Worm (Caenorhabditis elegans) whole organism, L3 larva: ENCODE results near the gene Y17G9A.3.

ENCODE experiments used
- R02D3.7 ChIP-seq: fragments of 150-350 bp; optimal IDR thresholded peaks from 2 replicates; lab custom pipeline; 2014; ENCODE audit warnings: missing biosample characterization, missing genetic modification characterization
- ZK546.5 ChIP-seq: sonication (generic microtip); optimal IDR thresholded peaks from 2 replicates; lab custom pipeline; 2017; ENCODE audit warnings: missing biosample characterization, missing genetic modification characterization
- aly-2 ChIP-seq: fragments of 150-350 bp; optimal IDR thresholded peaks from 2 replicates; lab custom pipeline; 2014; ENCODE audit warnings: missing biosample characterization, missing genetic modification characterization
- ceh-16 ChIP-seq: sonication (generic microtip); optimal IDR thresholded peaks from 2 replicates; lab custom pipeline; 2017; ENCODE audit warnings: missing biosample characterization, missing genetic modification characterization
- ceh-28 ChIP-seq: fragments of 150-350 bp; optimal IDR thresholded peaks from 2 replicates; lab custom pipeline; 2014; ENCODE audit warnings: missing biosample characterization, missing genetic modification reagents, missing genetic modification characterization
- ceh-82 ChIP-seq: fragments of 150-350 bp; optimal IDR thresholded peaks from 2 replicates; lab custom pipeline; 2014; ENCODE audit warnings: missing biosample characterization, missing genetic modification characterization
- daf-12 ChIP-seq: fragments of 150-350 bp; optimal IDR thresholded peaks from 2 replicates; lab custom pipeline; 2014; ENCODE audit warnings: missing biosample characterization, missing genetic modification reagents, missing genetic modification characterization
- egl-27 ChIP-seq: sonication (generic microtip); optimal IDR thresholded peaks from 4 replicates; lab custom pipeline; 2017; ENCODE audit warnings: missing biosample characterization, missing genetic modification reagents, missing genetic modification characterization
- elt-1 ChIP-seq: fragments of 150-350 bp; optimal IDR thresholded peaks from 2 replicates; lab custom pipeline; 2014; ENCODE audit warnings: missing biosample characterization, missing genetic modification characterization
- elt-2 ChIP-seq: sonication (generic microtip); optimal IDR thresholded peaks from 2 replicates; lab custom pipeline; 2016; ENCODE audit warnings: missing genetic modification reagents, mild to moderate bottlenecking, missing genetic modification characterization, missing compliant biosample characterization
- elt-3 ChIP-seq, 3 experiments: fragments of 150-350 bp in 1 of 3; sonication (generic microtip) in 2 of 3; optimal IDR thresholded peaks; 2 replicates in 2 of 3; 4 replicates in 1 of 3; lab custom pipeline; 2014 to 2017; ENCODE audit warnings: missing biosample characterization in 3 of 3, missing genetic modification characterization in 3 of 3
- eor-1 ChIP-seq, 2 experiments: fragments of 150-350 bp; optimal IDR thresholded peaks; 2 replicates each; lab custom pipeline; 2014 to 2018; ENCODE audit warnings: missing biosample characterization in 2 of 2, missing genetic modification characterization in 2 of 2
- fkh-10 ChIP-seq: sonication (generic microtip); optimal IDR thresholded peaks from 2 replicates; lab custom pipeline; 2017; ENCODE audit warnings: missing biosample characterization, missing genetic modification reagents, missing genetic modification characterization
- fkh-2 ChIP-seq: fragments of 150-350 bp; optimal IDR thresholded peaks from 2 replicates; lab custom pipeline; 2014; ENCODE audit warnings: missing biosample characterization, missing genetic modification reagents, missing genetic modification characterization
- fos-1 ChIP-seq: fragments of 150-350 bp; optimal IDR thresholded peaks from 2 replicates; lab custom pipeline; 2014; ENCODE audit warnings: missing biosample characterization, missing genetic modification characterization
- hmg-11 ChIP-seq: sonication (generic microtip); optimal IDR thresholded peaks from 2 replicates; lab custom pipeline; 2016; ENCODE audit warnings: missing genetic modification characterization, missing compliant biosample characterization
- jun-1 ChIP-seq: fragments of 150-350 bp; optimal IDR thresholded peaks from 2 replicates; lab custom pipeline; 2014; ENCODE audit warnings: missing biosample characterization, missing genetic modification reagents, missing genetic modification characterization
- lin-15B ChIP-seq: fragments of 150-350 bp; optimal IDR thresholded peaks from 2 replicates; lab custom pipeline; 2014; ENCODE audit warnings: missing biosample characterization, missing genetic modification characterization
- lin-39 ChIP-seq: fragments of 150-350 bp; optimal IDR thresholded peaks from 2 replicates; lab custom pipeline; 2018; ENCODE audit warnings: missing biosample characterization, missing genetic modification reagents, missing genetic modification characterization
- mdl-1 ChIP-seq: fragments of 150-350 bp; optimal IDR thresholded peaks from 2 replicates; lab custom pipeline; 2014; ENCODE audit warnings: missing biosample characterization, missing genetic modification characterization
- mml-1 ChIP-seq: fragments of 150-350 bp; sonication (generic microtip); optimal IDR thresholded peaks from 3 replicates; lab custom pipeline; 2014; ENCODE audit warnings: missing biosample characterization, missing genetic modification characterization
- nfya-1 ChIP-seq: sonication (generic microtip); optimal IDR thresholded peaks from 2 replicates; lab custom pipeline; 2017; ENCODE audit warnings: missing genetic modification characterization, mild to moderate bottlenecking, missing compliant biosample characterization, antibody characterized with exemption, moderate library complexity; ENCODE audit not compliant: insufficient read depth
- nhr-11 ChIP-seq: fragments of 150-350 bp; optimal IDR thresholded peaks from 2 replicates; lab custom pipeline; 2014; ENCODE audit warnings: missing biosample characterization, missing genetic modification characterization
- nhr-12 ChIP-seq: fragments of 150-350 bp; optimal IDR thresholded peaks from 2 replicates; lab custom pipeline; 2014; ENCODE audit warnings: missing biosample characterization, missing genetic modification characterization
- nhr-23 ChIP-seq: fragments of 150-350 bp; optimal IDR thresholded peaks from 2 replicates; lab custom pipeline; 2014; ENCODE audit warnings: missing biosample characterization, missing genetic modification reagents, missing genetic modification characterization
- nhr-25 ChIP-seq: sonication (generic microtip); optimal IDR thresholded peaks from 2 replicates; lab custom pipeline; 2017; ENCODE audit warnings: missing biosample characterization, missing genetic modification characterization
- nhr-43 ChIP-seq: sonication (generic microtip); optimal IDR thresholded peaks from 2 replicates; lab custom pipeline; 2016; ENCODE audit warnings: mild to moderate bottlenecking, missing genetic modification characterization, missing compliant biosample characterization; ENCODE audit not compliant: poor library complexity, severe bottlenecking
- nhr-67 ChIP-seq: fragments of 150-350 bp; optimal IDR thresholded peaks from 2 replicates; lab custom pipeline; 2014; ENCODE audit warnings: missing biosample characterization, missing genetic modification characterization
- nhr-76 ChIP-seq: fragments of 150-350 bp; sonication (generic microtip); optimal IDR thresholded peaks from 5 replicates; lab custom pipeline; 2014; ENCODE audit warnings: missing biosample characterization, missing genetic modification characterization
- nhr-77 ChIP-seq: fragments of 150-350 bp; optimal IDR thresholded peaks from 2 replicates; lab custom pipeline; 2014; ENCODE audit warnings: missing biosample characterization, missing genetic modification characterization
- pqm-1 ChIP-seq: fragments of 150-350 bp; optimal IDR thresholded peaks from 2 replicates; lab custom pipeline; 2017; ENCODE audit warnings: missing biosample characterization, missing genetic modification characterization, inconsistent platforms
- sea-2 ChIP-seq: fragments of 150-350 bp; sonication (generic microtip); optimal IDR thresholded peaks from 4 replicates; lab custom pipeline; 2014; ENCODE audit warnings: missing biosample characterization, missing genetic modification reagents, missing genetic modification characterization
- skn-1 ChIP-seq: fragments of 150-350 bp; optimal IDR thresholded peaks from 2 replicates; lab custom pipeline; 2014; ENCODE audit warnings: missing biosample characterization, missing genetic modification characterization
- snpc-4 ChIP-seq: fragments of 150-350 bp; optimal IDR thresholded peaks from 2 replicates; lab custom pipeline; 2014; ENCODE audit warnings: missing biosample characterization, missing genetic modification characterization
- tbx-2 ChIP-seq: sonication (generic microtip); optimal IDR thresholded peaks from 2 replicates; lab custom pipeline; 2016; ENCODE audit warnings: mild to moderate bottlenecking, missing genetic modification characterization, missing compliant biosample characterization
- unc-39 ChIP-seq: sonication (generic microtip); optimal IDR thresholded peaks from 4 replicates; lab custom pipeline; 2017; ENCODE audit warnings: missing biosample characterization, missing genetic modification characterization
- unc-62 ChIP-seq: fragments of 150-350 bp; sonication (generic microtip); optimal IDR thresholded peaks from 4 replicates; lab custom pipeline; 2014; ENCODE audit warnings: missing biosample characterization, missing genetic modification reagents, missing genetic modification characterization
- zag-1 ChIP-seq: fragments of 150-350 bp; optimal IDR thresholded peaks from 2 replicates; lab custom pipeline; 2014; ENCODE audit warnings: missing biosample characterization, missing genetic modification characterization
- ztf-4 ChIP-seq: fragments of 150-350 bp; optimal IDR thresholded peaks from 2 replicates; lab custom pipeline; 2014; ENCODE audit warnings: missing biosample characterization, missing genetic modification characterization

Gene Y17G9A.3

ce11 chrIV:4811863-4812262 lies 46.6 kb downstream of the Y17G9A.3 start, which contains the start of gene srw-95:
Gene srw-95, plus strand, starts transcription at chrIV:4812075.
- no peak for TF ChIP-seq elt-3 (tag; optimal IDR thresholded peaks at IDR 0.05; lab: Kevin White, UChicago)
- no peak for TF ChIP-seq egl-27 (tag; lab: Kevin White, UChicago)
- no peak for TF ChIP-seq nhr-11
- TF ChIP-seq unc-39 (tag; lab: Kevin White, UChicago), result no peak
- no peak for TF ChIP-seq nhr-25
- no peak for TF ChIP-seq snpc-4 (tag; lab: Kevin White, UChicago)
- TF ChIP-seq fos-1 (tag; lab: Kevin White, UChicago), result no peak
- no peak for TF ChIP-seq ztf-4 (tag; lab: Kevin White, UChicago)
- TF ChIP-seq lin-15B, result no peak
- TF ChIP-seq nfya-1 (tag; lab: Kevin White, UChicago), result no peak
- TF ChIP-seq hmg-11, result no peak
- TF ChIP-seq ceh-82 (tag; lab: Kevin White, UChicago), result no peak
- TF ChIP-seq mml-1, result no peak
- no peak for TF ChIP-seq nhr-12

- TF ChIP-seq nhr-67 (tag; lab: Kevin White, UChicago), result no peak
- TF ChIP-seq hmg-11, result peak; percentile 77
- peak; percentile 77 for TF ChIP-seq nfya-1 (tag; lab: Kevin White, UChicago)
- TF ChIP-seq mdl-1 (tag; lab: Kevin White, UChicago), result no peak
- peak; percentile 74 for TF ChIP-seq lin-15B
- peak; percentile 72 for TF ChIP-seq lin-39
- TF ChIP-seq aly-2, result no peak
- TF ChIP-seq ceh-28 (tag; lab: Kevin White, UChicago), result no peak
- no peak for TF ChIP-seq nhr-76
- TF ChIP-seq nhr-43 (tag; lab: Kevin White, UChicago), result peak; percentile 27
- TF ChIP-seq snpc-4 (tag; lab: Kevin White, UChicago), result peak; percentile 79
- no peak for TF ChIP-seq elt-1
- TF ChIP-seq jun-1 (tag; lab: Kevin White, UChicago), result no peak
- TF ChIP-seq fkh-2 (tag; lab: Kevin White, UChicago), result no peak
- no peak for TF ChIP-seq ceh-16 (tag; lab: Kevin White, UChicago)
- peak; percentile 39 for TF ChIP-seq R02D3.7 (tag; lab: Kevin White, UChicago)
- TF ChIP-seq elt-2 (tag; lab: Kevin White, UChicago), result peak; percentile 11
- peak; percentile 8 for TF ChIP-seq pqm-1 (tag; lab: Kevin White, UChicago)
- TF ChIP-seq skn-1 (tag; lab: Kevin White, UChicago), result no peak
- TF ChIP-seq nhr-23, result peak; percentile 63
- no peak for TF ChIP-seq eor-1 (tag; optimal IDR thresholded peaks at IDR 0.05; lab: Kevin White, UChicago)
- TF ChIP-seq sea-2 (GFP tag; lab: Kevin White, UChicago), result no peak
- TF ChIP-seq, all 47 proteins: peak for 10
Measured at ce11 chrIV:4810377-4810984, 48.0 kb downstream of the Y17G9A.3 start, which contains the start of gene eif-1.A. Gene eif-1.A, plus strand, starts transcription at chrIV:4810934.

DNA sequence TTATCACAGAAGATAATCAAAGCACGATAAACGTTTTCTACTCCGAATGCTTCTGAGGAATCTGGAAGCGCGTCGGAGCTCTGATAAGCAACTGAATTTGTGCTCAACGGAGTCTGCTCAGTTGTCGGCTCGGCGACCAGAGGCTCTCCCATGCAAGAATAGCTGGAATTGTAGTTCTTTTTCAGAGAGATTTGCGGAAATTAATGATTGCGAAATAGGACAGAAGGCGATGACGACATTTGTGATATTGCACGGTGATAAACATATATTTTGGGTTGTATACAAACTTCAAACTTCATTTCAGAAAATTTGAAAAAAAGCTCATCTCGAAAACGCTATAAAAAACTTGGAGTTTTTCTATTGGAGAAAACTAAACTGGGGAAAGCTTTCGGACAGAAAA lies 48.7 kb downstream of the Y17G9A.3 start, which contains the start of gene H06H21.37:
H06H21.37 (minus strand) TSS at position 162 of the 400 bp plus-strand sequence.
- TF ChIP-seq egl-27 (tag; lab: Kevin White, UChicago) (no peak), lin-39 (no peak), nhr-12 (no peak), tbx-2 (tag; lab: Kevin White, UChicago) (no peak), ztf-4 (tag; lab: Kevin White, UChicago) (no peak), nhr-77 (no peak), daf-12 (tag; lab: Kevin White, UChicago) (no peak), fkh-10 (GFP tag; lab: Kevin White, UChicago) (no peak), zag-1 (no peak), unc-62 (GFP tag; lab: Kevin White, UChicago) (no peak), sea-2 (GFP tag; lab: Kevin White, UChicago) (no peak), ZK546.5 (tag; lab: Kevin White, UChicago) (no peak), snpc-4 (tag; lab: Kevin White, UChicago) (no peak), mdl-1 (tag; lab: Kevin White, UChicago) (no peak), fos-1 (tag; lab: Kevin White, UChicago) (no peak), nhr-23 (no peak), unc-39 (tag; lab: Kevin White, UChicago) (no peak), nhr-76 (no peak), pqm-1 (tag; lab: Kevin White, UChicago) (no peak)
